Fruit fly (Drosophila melanogaster) whole organism, embryonic: Measurements from ENCODE around the gene Pxd.

Experiments
- CG10274 ChIP-seq: fragments of 200-800 bp; sonication (Bioruptor generic); optimal IDR thresholded peaks from 3 replicates; lab custom pipeline; 2017; ENCODE audit warnings: missing biosample characterization, mild to moderate bottlenecking, missing genetic modification characterization
- CG11504 ChIP-seq: fragments of 200-800 bp; sonication (Bioruptor generic); optimal IDR thresholded peaks from 3 replicates; lab custom pipeline; 2019; ENCODE audit warnings: missing biosample characterization, mild to moderate bottlenecking, missing genetic modification characterization, moderate library complexity
- CG13287 ChIP-seq: fragments of 200-800 bp; sonication (Bioruptor generic); IDR thresholded peaks from 2 replicates; pipeline ENCODE4 v1.3.6; 2022; ENCODE audit warnings: missing biosample characterization, missing genetic modification characterization; ENCODE audit not compliant: partially characterized antibody
- CG14441 ChIP-seq: fragments of 200-800 bp; sonication (Bioruptor generic); IDR thresholded peaks from 2 replicates; pipeline ENCODE4 v1.3.6; 2022; ENCODE audit warnings: missing biosample characterization, missing genetic modification characterization
- CG15073 ChIP-seq: fragments of 200-800 bp; sonication (Bioruptor generic); optimal IDR thresholded peaks from 2 replicates; lab custom pipeline; 2016; ENCODE audit warnings: missing biosample characterization, missing genetic modification characterization
- CG15601 ChIP-seq: fragments of 200-800 bp; sonication (Bioruptor generic); optimal IDR thresholded peaks from 3 replicates; lab custom pipeline; 2019; ENCODE audit warnings: missing biosample characterization, mild to moderate bottlenecking, missing genetic modification characterization, moderate library complexity
- CG1792 ChIP-seq: fragments of 200-800 bp; sonication (Bioruptor generic); optimal IDR thresholded peaks from 2 replicates; lab custom pipeline; 2016; ENCODE audit warnings: missing biosample characterization, missing genetic modification characterization
- CG2678 ChIP-seq: fragments of 200-800 bp; sonication (Bioruptor generic); optimal IDR thresholded peaks from 3 replicates; lab custom pipeline; 2019; ENCODE audit warnings: missing biosample characterization, mild to moderate bottlenecking, missing genetic modification characterization, moderate library complexity
- CG4404 ChIP-seq: fragments of 200-800 bp; sonication (Bioruptor generic); IDR thresholded peaks from 2 replicates; pipeline ENCODE4 v1.3.6; 2022; ENCODE audit warnings: missing biosample characterization, missing genetic modification characterization
- CG4707 ChIP-seq: fragments of 200-800 bp; sonication (Bioruptor generic); optimal IDR thresholded peaks from 2 replicates; lab custom pipeline; 2018; ENCODE audit warnings: missing biosample characterization, mild to moderate bottlenecking, missing genetic modification characterization, moderate library complexity
- CG4730 ChIP-seq: fragments of 200-800 bp; sonication (Bioruptor generic); IDR thresholded peaks from 2 replicates; pipeline ENCODE4 v1.3.6; 2022; ENCODE audit warnings: missing biosample characterization, missing genetic modification characterization
- CG4820 ChIP-seq: fragments of 200-800 bp; sonication (Bioruptor generic); optimal IDR thresholded peaks from 3 replicates; lab custom pipeline; 2016; ENCODE audit warnings: missing biosample characterization, missing genetic modification characterization
- CG5953 ChIP-seq: fragments of 200-800 bp; sonication (Bioruptor generic); IDR thresholded peaks from 2 replicates; pipeline ENCODE4 v1.3.6; 2022; ENCODE audit warnings: missing biosample characterization, missing genetic modification characterization
- CG8765 ChIP-seq: fragments of 200-800 bp; sonication (Bioruptor generic); IDR thresholded peaks from 2 replicates; pipeline ENCODE4 v1.3.6; 2022; ENCODE audit warnings: missing biosample characterization, missing genetic modification characterization
- CG9437 ChIP-seq: fragments of 200-800 bp; sonication (Bioruptor generic); optimal IDR thresholded peaks from 2 replicates; lab custom pipeline; 2018; ENCODE audit warnings: missing biosample characterization, mild to moderate bottlenecking, missing genetic modification characterization
- CG9727 ChIP-seq: fragments of 200-800 bp; sonication (Bioruptor generic); optimal IDR thresholded peaks from 3 replicates; lab custom pipeline; 2017; ENCODE audit warnings: missing biosample characterization, mild to moderate bottlenecking, missing genetic modification characterization
- Camta ChIP-seq: fragments of 200-800 bp; sonication (Bioruptor generic); optimal IDR thresholded peaks from 2 replicates; lab custom pipeline; 2016; ENCODE audit warnings: missing biosample characterization, missing genetic modification characterization
- D19B ChIP-seq: fragments of 200-800 bp; sonication (Bioruptor generic); optimal IDR thresholded peaks from 2 replicates; lab custom pipeline; 2017; ENCODE audit warnings: missing biosample characterization, mild to moderate bottlenecking, missing genetic modification characterization
- Deaf1 ChIP-seq: fragments of 200-800 bp; optimal IDR thresholded peaks from 3 replicates; lab custom pipeline; 2019; ENCODE audit warnings: missing biosample characterization, mild to moderate bottlenecking, missing genetic modification characterization, moderate library complexity
- Fer3 ChIP-seq: fragments of 200-800 bp; sonication (Bioruptor generic); optimal IDR thresholded peaks from 2 replicates; lab custom pipeline; 2018; ENCODE audit warnings: missing biosample characterization, mild to moderate bottlenecking, missing genetic modification characterization, moderate library complexity
- Hr51 ChIP-seq, 2 experiments: fragments of 200-800 bp; sonication (Bioruptor generic); optimal IDR thresholded peaks; 2 replicates in 1 of 2; 3 replicates in 1 of 2; lab custom pipeline; 2016 to 2018; ENCODE audit warnings: missing biosample characterization in 2 of 2, missing genetic modification characterization in 2 of 2, mild to moderate bottlenecking in 1 of 2, moderate library complexity in 1 of 2
- Mad ChIP-seq: fragments of 200-800 bp; sonication (Bioruptor generic); optimal IDR thresholded peaks from 2 replicates; lab custom pipeline; 2016; ENCODE audit warnings: missing biosample characterization, missing genetic modification characterization
- Neu2 ChIP-seq: fragments of 200-800 bp; sonication (Bioruptor generic); optimal IDR thresholded peaks from 3 replicates; lab custom pipeline; 2016; ENCODE audit warnings: missing biosample characterization, missing genetic modification characterization, borderline replicate concordance
- Optix ChIP-seq: fragments of 200-800 bp; sonication (Bioruptor generic); IDR thresholded peaks from 3 replicates; pipeline ENCODE4 v1.3.6; 2022; ENCODE audit warnings: missing biosample characterization, missing genetic modification characterization
- Ptx1 ChIP-seq: fragments of 200-800 bp; sonication (Bioruptor generic); IDR thresholded peaks from 2 replicates; pipeline ENCODE4 v1.3.6; 2022; ENCODE audit warnings: missing biosample characterization, missing genetic modification characterization
- Scr ChIP-seq: fragments of 200-800 bp; sonication (Bioruptor generic); IDR thresholded peaks from 2 replicates; pipeline ENCODE4 v1.3.6; 2022; ENCODE audit warnings: missing biosample characterization, missing genetic modification characterization; ENCODE audit not compliant: partially characterized antibody
- Ssrp ChIP-seq: fragments of 200-800 bp; sonication (Bioruptor generic); optimal IDR thresholded peaks from 2 replicates; lab custom pipeline; 2018; ENCODE audit warnings: missing biosample characterization, mild to moderate bottlenecking, missing genetic modification characterization, moderate library complexity
- TFAM ChIP-seq: fragments of 200-800 bp; sonication (Bioruptor generic); optimal IDR thresholded peaks from 2 replicates; lab custom pipeline; 2017; ENCODE audit warnings: missing biosample characterization, missing genetic modification characterization, inconsistent platforms
- Xbp1 ChIP-seq: fragments of 200-800 bp; sonication (Bioruptor generic); optimal IDR thresholded peaks from 3 replicates; lab custom pipeline; 2016; ENCODE audit warnings: missing biosample characterization, mild to moderate bottlenecking, missing genetic modification characterization
- ab ChIP-seq: fragments of 200-800 bp; sonication (Bioruptor generic); optimal IDR thresholded peaks from 2 replicates; lab custom pipeline; 2016; ENCODE audit warnings: missing biosample characterization, missing genetic modification characterization
- bigmax ChIP-seq: fragments of 200-800 bp; sonication (Bioruptor generic); optimal IDR thresholded peaks from 2 replicates; lab custom pipeline; 2018; ENCODE audit warnings: missing biosample characterization, mild to moderate bottlenecking, missing genetic modification characterization
- chif ChIP-seq, 2 experiments: fragments of 200-800 bp; sonication (Bioruptor generic); optimal IDR thresholded peaks; 3 replicates each; lab custom pipeline; 2016; ENCODE audit warnings: missing biosample characterization in 2 of 2, missing genetic modification characterization in 2 of 2
- chm ChIP-seq: fragments of 200-800 bp; sonication (Bioruptor generic); IDR thresholded peaks from 2 replicates; pipeline ENCODE4 v1.3.6; 2022; ENCODE audit warnings: missing biosample characterization, missing genetic modification characterization
- crol ChIP-seq: fragments of 200-800 bp; sonication (Bioruptor generic); IDR thresholded peaks from 2 replicates; pipeline ENCODE4 v1.3.6; 2022; ENCODE audit warnings: missing biosample characterization, missing genetic modification characterization
- dm ChIP-seq: fragments of 200-800 bp; sonication (Bioruptor generic); optimal IDR thresholded peaks from 3 replicates; lab custom pipeline; 2016; ENCODE audit warnings: missing biosample characterization, missing genetic modification characterization
- dmrt99B ChIP-seq: fragments of 200-800 bp; sonication (Bioruptor generic); optimal IDR thresholded peaks from 2 replicates; lab custom pipeline; 2018; ENCODE audit warnings: missing biosample characterization, mild to moderate bottlenecking, missing genetic modification characterization, moderate library complexity
- dysf ChIP-seq: fragments of 200-800 bp; sonication (Bioruptor generic); IDR thresholded peaks from 3 replicates; pipeline ENCODE4 v1.3.6; 2022; ENCODE audit warnings: missing biosample characterization, missing genetic modification characterization
- ewg ChIP-seq: fragments of 200-800 bp; sonication (Bioruptor generic); optimal IDR thresholded peaks from 3 replicates; lab custom pipeline; 2017; ENCODE audit warnings: mild to moderate bottlenecking, missing biosample characterization, missing genetic modification reagents, missing genetic modification characterization
- gem ChIP-seq: fragments of 200-800 bp; sonication (Bioruptor generic); optimal IDR thresholded peaks from 2 replicates; lab custom pipeline; 2019; ENCODE audit warnings: missing biosample characterization, mild to moderate bottlenecking, missing genetic modification characterization, moderate library complexity
- gsb ChIP-seq: fragments of 200-800 bp; sonication (Bioruptor generic); IDR thresholded peaks from 2 replicates; pipeline ENCODE4 v1.3.6; 2022; ENCODE audit warnings: missing biosample characterization, missing genetic modification characterization
- lbe ChIP-seq: fragments of 200-800 bp; sonication (Bioruptor generic); optimal IDR thresholded peaks from 2 replicates; lab custom pipeline; 2016; ENCODE audit warnings: missing biosample characterization, mild to moderate bottlenecking, missing genetic modification characterization
- onecut ChIP-seq: fragments of 200-800 bp; sonication (Bioruptor generic); IDR thresholded peaks from 2 replicates; pipeline ENCODE4 v1.3.6; 2022; ENCODE audit warnings: missing biosample characterization, missing genetic modification characterization
- pan ChIP-seq, 4 experiments: fragments of >200 bp in 3 of 4; fragments of 200-800 bp in 1 of 4; sonication (Bioruptor generic) in 1 of 4; optimal IDR thresholded peaks in 3 of 4; IDR thresholded peaks in 1 of 4; 2 replicates each; pipeline versions ENCODE4 v1.3.6 to Lab custom; 2017 to 2022; ENCODE audit warnings: missing biosample characterization in 2 of 4, missing genetic modification characterization in 2 of 4, mixed read lengths in 1 of 4
- peb ChIP-seq: fragments of 200-800 bp; sonication (Bioruptor generic); IDR thresholded peaks from 2 replicates; pipeline ENCODE4 v1.3.6; 2022; ENCODE audit warnings: missing biosample characterization, missing genetic modification characterization
- prd ChIP-seq, 3 experiments: fragments of >200 bp in 2 of 3; fragments of 200-800 bp in 1 of 3; sonication (Bioruptor generic) in 1 of 3; optimal IDR thresholded peaks in 2 of 3; IDR thresholded peaks in 1 of 3; 2 replicates in 2 of 3; 3 replicates in 1 of 3; pipeline versions ENCODE4 v1.3.6 to Lab custom; 2017 to 2022; ENCODE audit warnings: missing biosample characterization in 1 of 3, missing genetic modification characterization in 1 of 3
- rib ChIP-seq: fragments of 200-800 bp; sonication (Bioruptor generic); IDR thresholded peaks from 2 replicates; pipeline ENCODE4 v1.3.6; 2022; ENCODE audit warnings: missing biosample characterization, missing genetic modification characterization
- row ChIP-seq: fragments of 200-800 bp; sonication (Bioruptor generic); IDR thresholded peaks from 3 replicates; pipeline ENCODE4 v1.3.6; 2022; ENCODE audit warnings: missing biosample characterization, missing genetic modification characterization
- sens ChIP-seq: fragments of 200-800 bp; sonication (Bioruptor generic); peaks from one replicate; lab custom pipeline; 2016; ENCODE audit warnings: missing biosample characterization, missing genetic modification characterization
- slbo ChIP-seq: fragments of 200-800 bp; sonication (Bioruptor generic); IDR thresholded peaks from 2 replicates; pipeline ENCODE4 v1.3.6; 2022; ENCODE audit warnings: missing biosample characterization, missing genetic modification characterization
- zfh1 ChIP-seq: fragments of 200-800 bp; sonication (Bioruptor generic); IDR thresholded peaks from 3 replicates; pipeline ENCODE4 v1.3.6; 2022; ENCODE audit warnings: missing biosample characterization, missing genetic modification characterization

Gene Pxd

dm6 chr3R:16985547-16985946, 28.8 kb upstream of the Pxd start:
- no peak for TF ChIP-seq Mad (GFP tag; lab: Kevin White, UChicago)
- TF ChIP-seq zfh1 (GFP tag; lab: Robert Waterston, UW) = 0 out of 3 replicates have a peak, but pooled peaks have one; percentile 19
- no peak for TF ChIP-seq ab (GFP tag; lab: Kevin White, UChicago)
- TF ChIP-seq CG11504 = peak; percentile 18
- no peak for TF ChIP-seq onecut (GFP tag; lab: Robert Waterston, UW)
- TF ChIP-seq Camta (GFP tag; lab: Kevin White, UChicago) = no peak
- TF ChIP-seq dysf (GFP tag; lab: Robert Waterston, UW) = 0 out of 3 replicates have a peak, but pooled peaks have one; percentile 35
- peak in 1 of 2 experiments; percentile 9 for TF ChIP-seq Hr51 (GFP tag; optimal IDR thresholded peaks at IDR 0.05; lab: Kevin White, UChicago)
- TF ChIP-seq dmrt99B = peak; percentile 29
- TF ChIP-seq ewg (GFP tag; lab: Kevin White, UChicago) = no peak
- no peak for TF ChIP-seq CG2678 (tag; lab: Kevin White, UChicago)
- TF ChIP-seq CG4820 (GFP tag; lab: Kevin White, UChicago) = no peak
- no peak for TF ChIP-seq prd (optimal IDR thresholded peaks at IDR 0.05; lab: Kevin White, UChicago)
- peak; percentile 37; the same call in 1 of the 3 replicates for TF ChIP-seq prd (GFP tag; IDR thresholded peaks at IDR 0.05; lab: Robert Waterston, UW)
- TF ChIP-seq CG10274 (GFP tag; lab: Kevin White, UChicago) = no peak
- TF ChIP-seq chif (GFP tag; optimal IDR thresholded peaks at IDR 0.05; lab: Kevin White, UChicago) = no peak
- TF ChIP-seq slbo (GFP tag; lab: Robert Waterston, UW) = peak; percentile 49; the same call in 1 of the 2 replicates
- TF ChIP-seq CG1792 = no peak
- TF ChIP-seq CG8765 (GFP tag; lab: Robert Waterston, UW) = no peak
- peak; percentile 26; the same call in 1 of the 2 replicates for TF ChIP-seq Ptx1
- no peak for TF ChIP-seq CG13287 (GFP tag; lab: Robert Waterston, UW)
- no peak for TF ChIP-seq CG4707 (GFP tag; lab: Kevin White, UChicago)
- TF ChIP-seq Deaf1 (tag; lab: Kevin White, UChicago) = no peak
- TF ChIP-seq D19B = peak; percentile 82
- no peak for TF ChIP-seq dm (GFP tag; lab: Kevin White, UChicago)
- no peak for TF ChIP-seq Optix (GFP tag; lab: Robert Waterston, UW)
- TF ChIP-seq sens (GFP tag; lab: Kevin White, UChicago) = no peak
- no peak for TF ChIP-seq CG15073
- no peak for TF ChIP-seq Scr (GFP tag; lab: Robert Waterston, UW)
- no peak for TF ChIP-seq TFAM (GFP tag; lab: Kevin White, UChicago)
- no peak for TF ChIP-seq CG4730
- TF ChIP-seq CG9727 = no peak
- 0 out of 2 replicates have a peak, but pooled peaks have one; percentile 14 for TF ChIP-seq gsb (GFP tag; lab: Robert Waterston, UW)
- no peak for TF ChIP-seq bigmax (GFP tag; lab: Kevin White, UChicago)
- no peak for TF ChIP-seq CG5953 (GFP tag; lab: Robert Waterston, UW)
- peak; percentile 12 for TF ChIP-seq lbe (GFP tag; lab: Kevin White, UChicago)
- TF ChIP-seq CG14441 (GFP tag; lab: Robert Waterston, UW) = peak; percentile 52
- no peak for TF ChIP-seq pan (optimal IDR thresholded peaks at IDR 0.05; lab: Kevin White, UChicago)
- TF ChIP-seq pan (GFP tag; optimal IDR thresholded peaks at IDR 0.05 in 1 of 2, IDR thresholded peaks at IDR 0.05 in 1 of 2) = peak in 1 of 2 experiments; percentile 28
- peak; percentile 45 for TF ChIP-seq row (GFP tag; lab: Robert Waterston, UW)
- no peak for TF ChIP-seq rib (GFP tag; lab: Robert Waterston, UW)
- TF ChIP-seq Neu2 (GFP tag; lab: Kevin White, UChicago) = no peak
- peak; percentile 19 for TF ChIP-seq gem
- TF ChIP-seq peb = no peak
- TF ChIP-seq CG9437 (GFP tag; lab: Kevin White, UChicago) = no peak
- TF ChIP-seq CG15601 = no peak
- TF ChIP-seq crol (GFP tag; lab: Robert Waterston, UW) = no peak
- TF ChIP-seq chm (GFP tag; lab: Robert Waterston, UW) = no peak
- TF ChIP-seq Xbp1 (GFP tag; lab: Kevin White, UChicago) = peak; percentile 4
- TF ChIP-seq Fer3 = no peak
- no peak for TF ChIP-seq CG4404
- TF ChIP-seq Ssrp (tag; lab: Kevin White, UChicago) = no peak
